Worm (Caenorhabditis elegans) whole organism, L1 larva: ENCODE measurements around the gene fipr-3.

ENCODE experiments used
- C34B4.2 ChIP-seq: sonication (generic microtip); optimal IDR thresholded peaks from 2 replicates; lab custom pipeline; 2017; ENCODE audit warnings: mild to moderate bottlenecking, missing genetic modification characterization, missing compliant biosample characterization
- Y116A8C.19 ChIP-seq: sonication (generic microtip); optimal IDR thresholded peaks from 2 replicates; lab custom pipeline; 2016; ENCODE audit warnings: missing compliant biosample characterization, missing genetic modification characterization, borderline replicate concordance
- alr-1 ChIP-seq: fragments of 200-800 bp; sonication (Bioruptor generic); optimal IDR thresholded peaks from 2 replicates; lab custom pipeline; 2018; ENCODE audit warnings: borderline replicate concordance, mild to moderate bottlenecking, missing genetic modification characterization, missing compliant biosample characterization
- blmp-1 ChIP-seq: fragments of 150-350 bp; optimal IDR thresholded peaks from 2 replicates; lab custom pipeline; 2014; ENCODE audit warnings: missing biosample characterization, missing genetic modification characterization
- ceh-63 ChIP-seq: fragments of 200-800 bp; sonication (Bioruptor generic); optimal IDR thresholded peaks from 2 replicates; lab custom pipeline; 2018; ENCODE audit warnings: mild to moderate bottlenecking, missing genetic modification characterization, missing compliant biosample characterization
- ceh-88 ChIP-seq: fragments of 200-800 bp; sonication (Bioruptor generic); IDR thresholded peaks from 2 replicates; pipeline ENCODE4 v1.3.6; 2022; ENCODE audit warnings: missing genetic modification characterization, missing compliant biosample characterization
- ces-1 ChIP-seq: fragments of 150-350 bp; optimal IDR thresholded peaks from 2 replicates; lab custom pipeline; 2014; ENCODE audit warnings: missing biosample characterization, missing genetic modification reagents, missing genetic modification characterization
- dpl-1 ChIP-seq, 3 experiments: fragments of 150-350 bp in 2 of 3; sonication (generic microtip) in 1 of 3; optimal IDR thresholded peaks; 2 replicates each; lab custom pipeline; 2014 to 2017; ENCODE audit warnings: missing biosample characterization in 3 of 3, missing genetic modification characterization in 3 of 3, missing genetic modification reagents in 3 of 3
- efl-1 ChIP-seq, 4 experiments: fragments of 150-350 bp; optimal IDR thresholded peaks in 3 of 4; peaks in 1 of 4; 1 replicate in 1 of 4; 2 replicates in 3 of 4; lab custom pipeline; 2014; ENCODE audit warnings: missing biosample characterization in 2 of 4, missing genetic modification characterization in 2 of 4, missing genetic modification reagents in 2 of 4
- efl-3 ChIP-seq: fragments of 200-800 bp; sonication (Bioruptor generic); optimal IDR thresholded peaks from 2 replicates; lab custom pipeline; 2018; ENCODE audit warnings: mild to moderate bottlenecking, missing genetic modification characterization, missing compliant biosample characterization
- elt-2 ChIP-seq: sonication (generic microtip); optimal IDR thresholded peaks from 2 replicates; lab custom pipeline; 2016; ENCODE audit warnings: missing genetic modification characterization, mild to moderate bottlenecking, inconsistent platforms, missing compliant biosample characterization, missing genetic modification reagents
- grh-1 ChIP-seq: fragments of 200-800 bp; sonication (Bioruptor generic); IDR thresholded peaks from 2 replicates; pipeline ENCODE4 v1.3.6; 2022; ENCODE audit warnings: missing genetic modification reagents, missing genetic modification characterization, missing compliant biosample characterization
- hlh-17 ChIP-seq: fragments of 200-800 bp; sonication (Bioruptor generic); optimal IDR thresholded peaks from 2 replicates; lab custom pipeline; 2018; ENCODE audit warnings: missing genetic modification characterization, mild to moderate bottlenecking, missing compliant biosample characterization, moderate library complexity, borderline replicate concordance
- irx-1 ChIP-seq: sonication (generic microtip); optimal IDR thresholded peaks from 2 replicates; lab custom pipeline; 2016; ENCODE audit warnings: missing genetic modification characterization, missing compliant biosample characterization
- isw-1 ChIP-seq: fragments of 200-800 bp; sonication (Bioruptor generic); IDR thresholded peaks from 2 replicates; pipeline ENCODE4 v1.3.6; 2022; ENCODE audit warnings: missing genetic modification characterization, missing compliant biosample characterization
- jun-1 ChIP-seq: fragments of 150-350 bp; optimal IDR thresholded peaks from 2 replicates; lab custom pipeline; 2014; ENCODE audit warnings: missing biosample characterization, missing genetic modification reagents, missing genetic modification characterization
- lin-13 ChIP-seq: fragments of 150-350 bp; optimal IDR thresholded peaks from 2 replicates; lab custom pipeline; 2014; ENCODE audit warnings: missing biosample characterization, missing genetic modification reagents, missing genetic modification characterization
- lin-14 ChIP-seq: fragments of 200-800 bp; sonication (Bioruptor generic); optimal IDR thresholded peaks from 2 replicates; lab custom pipeline; 2018; ENCODE audit warnings: mild to moderate bottlenecking, missing genetic modification characterization, moderate library complexity, missing compliant biosample characterization
- lin-15B ChIP-seq: fragments of 150-350 bp; sonication (generic microtip); optimal IDR thresholded peaks from 3 replicates; lab custom pipeline; 2014; ENCODE audit warnings: missing biosample characterization, missing genetic modification characterization
- lsy-2 ChIP-seq, 2 experiments: fragments of 150-350 bp; optimal IDR thresholded peaks; 2 replicates each; lab custom pipeline; 2014; ENCODE audit warnings: missing biosample characterization in 2 of 2, missing genetic modification characterization in 2 of 2
- mab-9 ChIP-seq: fragments of 200-800 bp; sonication (Bioruptor generic); IDR thresholded peaks from 2 replicates; pipeline ENCODE4 v1.3.6; 2022; ENCODE audit warnings: missing genetic modification reagents, missing genetic modification characterization, missing compliant biosample characterization
- mdl-1 ChIP-seq, 2 experiments: fragments of 150-350 bp; optimal IDR thresholded peaks; 2 replicates each; lab custom pipeline; 2014 to 2017; ENCODE audit warnings: missing biosample characterization in 2 of 2, missing genetic modification characterization in 2 of 2, inconsistent platforms in 1 of 2
- nhr-11 ChIP-seq: fragments of 150-350 bp; optimal IDR thresholded peaks from 2 replicates; lab custom pipeline; 2014; ENCODE audit warnings: missing biosample characterization, missing genetic modification characterization
- nhr-12 ChIP-seq: sonication (generic microtip); optimal IDR thresholded peaks from 2 replicates; lab custom pipeline; 2017; ENCODE audit warnings: missing biosample characterization, missing genetic modification characterization
- nhr-19 ChIP-seq: fragments of 200-800 bp; sonication (Bioruptor generic); conservative IDR thresholded peaks from 2 replicates; pipeline ENCODE4 v1.3.6; 2022; ENCODE audit warnings: missing genetic modification characterization, missing compliant biosample characterization
- nhr-20 ChIP-seq: sonication (generic microtip); optimal IDR thresholded peaks from 2 replicates; lab custom pipeline; 2016; ENCODE audit warnings: mild to moderate bottlenecking, missing genetic modification characterization, missing compliant biosample characterization
- nhr-71 ChIP-seq: sonication (generic microtip); optimal IDR thresholded peaks from 2 replicates; lab custom pipeline; 2016; ENCODE audit warnings: mild to moderate bottlenecking, missing genetic modification characterization, moderate library complexity, missing compliant biosample characterization
- nhr-76 ChIP-seq: sonication (generic microtip); optimal IDR thresholded peaks from 2 replicates; lab custom pipeline; 2017; ENCODE audit warnings: missing biosample characterization, missing genetic modification characterization
- nhr-77 ChIP-seq: fragments of 150-350 bp; optimal IDR thresholded peaks from 2 replicates; lab custom pipeline; 2014; ENCODE audit warnings: missing biosample characterization, missing genetic modification characterization
- nhr-90 ChIP-seq: sonication (generic microtip); optimal IDR thresholded peaks from 2 replicates; lab custom pipeline; 2016; ENCODE audit warnings: mild to moderate bottlenecking, missing genetic modification characterization, missing compliant biosample characterization; ENCODE audit not compliant: poor library complexity
- rnt-1 ChIP-seq: sonication (generic microtip); optimal IDR thresholded peaks from 2 replicates; lab custom pipeline; 2016; ENCODE audit warnings: mild to moderate bottlenecking, missing genetic modification characterization, moderate library complexity, missing compliant biosample characterization
- skn-1 ChIP-seq: fragments of 150-350 bp; optimal IDR thresholded peaks from 2 replicates; lab custom pipeline; 2014; ENCODE audit warnings: missing biosample characterization, missing genetic modification characterization
- sox-4 ChIP-seq: sonication (generic microtip); optimal IDR thresholded peaks from 2 replicates; lab custom pipeline; 2016; ENCODE audit warnings: missing genetic modification characterization, missing compliant biosample characterization
- swsn-7 ChIP-seq: sonication (generic microtip); optimal IDR thresholded peaks from 2 replicates; lab custom pipeline; 2016; ENCODE audit warnings: missing genetic modification characterization, missing compliant biosample characterization
- unc-130 ChIP-seq: fragments of 150-350 bp; optimal IDR thresholded peaks from 2 replicates; lab custom pipeline; 2017; ENCODE audit warnings: missing biosample characterization, missing genetic modification characterization, inconsistent platforms
- unc-62 ChIP-seq: fragments of 150-350 bp; optimal IDR thresholded peaks from 2 replicates; lab custom pipeline; 2014; ENCODE audit warnings: missing biosample characterization, missing genetic modification reagents, missing genetic modification characterization
- xbp-1 ChIP-seq: sonication (generic microtip); optimal IDR thresholded peaks from 2 replicates; lab custom pipeline; 2016; ENCODE audit warnings: missing genetic modification characterization, missing compliant biosample characterization
- zag-1 ChIP-seq: fragments of 150-350 bp; optimal IDR thresholded peaks from 2 replicates; lab custom pipeline; 2014; ENCODE audit warnings: missing biosample characterization, missing genetic modification characterization
- zip-4 ChIP-seq: fragments of 200-800 bp; sonication (Bioruptor generic); optimal IDR thresholded peaks from 2 replicates; lab custom pipeline; 2018; ENCODE audit warnings: mild to moderate bottlenecking, missing genetic modification characterization, moderate library complexity, missing compliant biosample characterization

Gene fipr-3

DNA sequence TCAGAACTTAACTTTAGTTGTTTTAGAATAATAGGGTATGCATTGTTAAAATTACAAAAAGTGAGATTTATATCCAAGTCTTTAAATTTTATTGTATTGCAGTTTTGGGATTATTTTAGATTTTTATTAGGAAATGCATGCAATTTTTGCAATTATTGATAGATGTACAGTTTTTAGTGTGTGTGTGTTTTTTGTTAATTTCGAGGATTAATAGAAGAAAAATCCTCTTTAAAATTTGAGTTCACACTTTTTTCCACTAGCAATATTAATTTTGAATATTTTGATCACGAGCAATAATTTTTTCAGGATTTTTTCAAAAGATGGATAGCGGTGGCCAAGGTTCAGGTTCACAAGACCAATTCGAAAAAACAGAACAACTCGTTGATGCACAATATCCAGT is 24.7 kb downstream of the fipr-3 start, which contains the start of gene jmjd-3.2:
jmjd-3.2 (plus strand) TSS at position 301 of the 400 bp plus-strand sequence.
- TF ChIP-seq skn-1 (tag; lab: Kevin White, UChicago) (no peak), zip-4 (GFP tag; lab: Kevin White, UChicago) (no peak), C34B4.2 (no peak), Y116A8C.19 (tag; lab: Kevin White, UChicago) (no peak)

ce11 chrX:14453735-14454134 is 30.5 kb downstream of the fipr-3 start, which contains the start of gene F23D12.7:
Gene F23D12.7 (minus strand): TSS chrX:14453835.
- TF ChIP-seq unc-130 (no peak), mab-9 (GFP tag; lab: Robert Waterston, UW) (no peak), rnt-1 (peak; percentile 43), lin-15B (tag; lab: Kevin White, UChicago) (no peak), blmp-1 (no peak)

DNA sequence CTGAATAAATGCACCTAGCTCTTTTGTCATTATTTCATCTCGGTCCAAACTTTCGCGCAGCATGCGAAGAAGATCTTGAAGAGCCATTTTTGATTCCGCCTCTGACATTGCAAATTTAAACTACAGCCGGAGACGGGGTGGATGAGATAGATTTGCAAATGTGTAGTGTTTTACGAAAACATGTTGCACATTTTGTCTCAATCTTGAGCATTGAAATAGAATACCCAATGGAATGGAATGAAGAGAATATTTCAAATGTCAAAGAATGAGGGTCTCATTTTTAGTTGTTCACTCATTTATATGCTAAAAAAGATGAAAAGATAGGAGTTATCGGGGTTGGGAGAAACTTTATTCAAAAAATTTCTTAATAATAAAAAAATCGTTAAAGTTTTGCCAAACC is 32.2 kb downstream of the fipr-3 start, which contains the start of gene Y66C5A.1:
Y66C5A.1 (minus strand) TSS at position 101 of the 400 bp plus-strand sequence.
- no peak for TF ChIP-seq dpl-1 (GFP tag; optimal IDR thresholded peaks at IDR 0.05; lab: Kevin White, UChicago)
- no peak for TF ChIP-seq jun-1
- no peak for TF ChIP-seq lin-15B (tag; lab: Kevin White, UChicago)
- no peak for TF ChIP-seq lin-14
- TF ChIP-seq efl-1 (optimal IDR thresholded peaks at IDR 0.05; lab: Kevin White, UChicago), result no peak
- TF ChIP-seq efl-1 (GFP tag; optimal IDR thresholded peaks at IDR 0.05 in 1 of 2; lab: Kevin White, UChicago), result no peak
- no peak for TF ChIP-seq nhr-12
- no peak for TF ChIP-seq unc-130
- no peak for TF ChIP-seq ces-1 (GFP tag; lab: Kevin White, UChicago)
- no peak for TF ChIP-seq efl-3 (GFP tag; lab: Kevin White, UChicago)

DNA sequence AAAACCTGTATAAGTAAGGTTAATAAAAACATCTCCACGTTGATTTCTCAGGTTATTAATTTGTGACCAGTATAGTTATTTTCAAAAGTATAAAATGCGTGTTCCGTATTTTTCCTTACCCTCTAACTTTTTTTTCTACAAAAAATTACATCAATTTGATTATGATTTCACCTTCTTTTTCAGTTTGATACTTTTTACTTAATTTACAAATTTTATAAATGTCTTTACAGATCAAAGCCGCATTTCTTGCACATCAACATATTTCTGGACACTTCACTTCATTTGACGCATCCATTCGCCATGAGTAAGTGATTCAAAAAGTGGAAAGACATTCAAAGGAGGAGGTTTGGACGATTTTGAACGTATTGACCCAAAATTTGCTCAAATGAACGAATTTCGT is 37.2 kb downstream of the fipr-3 start, which contains the start of gene Y66C5A.2:
Y66C5A.2 (plus strand) TSS at position 301 of the 400 bp plus-strand sequence.
- TF ChIP-seq ceh-88 (GFP tag; lab: Robert Waterston, UW), result no peak
- TF ChIP-seq mdl-1 (tag; optimal IDR thresholded peaks at IDR 0.05; lab: Kevin White, UChicago), result no peak
- no peak for TF ChIP-seq lsy-2 (tag; optimal IDR thresholded peaks at IDR 0.05; lab: Kevin White, UChicago)
- no peak for TF ChIP-seq nhr-77 (tag; lab: Kevin White, UChicago)
- no peak for TF ChIP-seq nhr-20 (tag; lab: Kevin White, UChicago)
- no peak for TF ChIP-seq unc-62 (GFP tag; lab: Kevin White, UChicago)
- TF ChIP-seq nhr-90 (tag; lab: Kevin White, UChicago), result no peak
- no peak for TF ChIP-seq swsn-7 (tag; lab: Kevin White, UChicago)
- no peak for TF ChIP-seq alr-1 (tag; lab: Kevin White, UChicago)

ce11 chrX:14464513-14464912 is 41.3 kb downstream of the fipr-3 start, which contains the start of gene M163.7:
Gene M163.7 (plus strand): TSS chrX:14464813.
- no peak for TF ChIP-seq nhr-19 (GFP tag; lab: Robert Waterston, UW)
- no peak for TF ChIP-seq nhr-11 (tag; lab: Kevin White, UChicago)
- TF ChIP-seq mab-9 (GFP tag; lab: Robert Waterston, UW), result no peak
- TF ChIP-seq nhr-76 (tag; lab: Kevin White, UChicago), result no peak
- TF ChIP-seq hlh-17 (GFP tag; lab: Kevin White, UChicago), result no peak
- no peak for TF ChIP-seq isw-1 (GFP tag; lab: Robert Waterston, UW)
- TF ChIP-seq zag-1 (tag; lab: Kevin White, UChicago), result no peak
- TF ChIP-seq unc-130, result no peak
- TF ChIP-seq sox-4, result no peak
- no peak for TF ChIP-seq ceh-63 (GFP tag; lab: Kevin White, UChicago)
- TF ChIP-seq nhr-12, result no peak
- TF ChIP-seq xbp-1 (tag; lab: Kevin White, UChicago), result no peak
- no peak for TF ChIP-seq lin-13 (GFP tag; lab: Kevin White, UChicago)
- no peak for TF ChIP-seq grh-1 (GFP tag; lab: Robert Waterston, UW)
- TF ChIP-seq elt-2 (tag; lab: Kevin White, UChicago), result no peak
- TF ChIP-seq irx-1, result no peak
- TF ChIP-seq nhr-77 (tag; lab: Kevin White, UChicago), result no peak
- TF ChIP-seq nhr-71 (tag; lab: Kevin White, UChicago), result no peak
- no peak for TF ChIP-seq rnt-1
